Fruit fly (Drosophila melanogaster) whole organism, prepupa: ENCODE data around the gene Pdxk.

Experiments used
- Blimp-1 ChIP-seq: fragments of 200-800 bp; sonication (Bioruptor generic); optimal IDR thresholded peaks from 3 replicates; lab custom pipeline; 2017; ENCODE audit warnings: missing biosample characterization, missing genetic modification characterization, mild to moderate bottlenecking, moderate library complexity, missing genetic modification reagents
- CG10631 ChIP-seq: fragments of 200-800 bp; sonication (Bioruptor generic); optimal IDR thresholded peaks from 2 replicates; lab custom pipeline; 2016; ENCODE audit warnings: missing biosample characterization, missing genetic modification characterization
- CG10669 ChIP-seq: fragments of 200-800 bp; sonication (Bioruptor generic); optimal IDR thresholded peaks from 3 replicates; lab custom pipeline; 2018; ENCODE audit warnings: missing biosample characterization, mild to moderate bottlenecking, missing genetic modification characterization, moderate library complexity
- CG11902 ChIP-seq: fragments of 200-800 bp; sonication (Bioruptor generic); optimal IDR thresholded peaks from 3 replicates; lab custom pipeline; 2016; ENCODE audit warnings: missing biosample characterization, missing genetic modification characterization
- CG15336 ChIP-seq: fragments of 200-800 bp; sonication (Bioruptor generic); IDR thresholded peaks from 2 replicates; pipeline ENCODE4 v1.3.6; 2022; ENCODE audit warnings: missing biosample characterization, missing genetic modification characterization
- CG1621 ChIP-seq: fragments of 200-800 bp; sonication (Bioruptor generic); optimal IDR thresholded peaks from 3 replicates; lab custom pipeline; 2018; ENCODE audit warnings: missing biosample characterization, mild to moderate bottlenecking, missing genetic modification characterization
- CG3032 ChIP-seq: fragments of 200-800 bp; optimal IDR thresholded peaks from 2 replicates; lab custom pipeline; 2019; ENCODE audit warnings: missing biosample characterization, mild to moderate bottlenecking, missing genetic modification characterization, moderate library complexity
- CG31627 ChIP-seq: fragments of 200-800 bp; sonication (Bioruptor generic); optimal IDR thresholded peaks from 3 replicates; lab custom pipeline; 2016; ENCODE audit warnings: missing biosample characterization, missing genetic modification characterization
- CG32006 ChIP-seq: fragments of 200-800 bp; sonication (Bioruptor generic); optimal IDR thresholded peaks from 3 replicates; lab custom pipeline; 2017; ENCODE audit warnings: missing biosample characterization, mild to moderate bottlenecking, missing genetic modification characterization
- CG3919 ChIP-seq: fragments of 200-800 bp; sonication (Bioruptor generic); optimal IDR thresholded peaks from 3 replicates; lab custom pipeline; 2016; ENCODE audit warnings: missing biosample characterization, missing genetic modification characterization
- CG6276 ChIP-seq: fragments of 200-800 bp; sonication (Bioruptor generic); optimal IDR thresholded peaks from 2 replicates; lab custom pipeline; 2017; ENCODE audit warnings: missing biosample characterization, mild to moderate bottlenecking, missing genetic modification characterization
- CG6792 ChIP-seq: fragments of 200-800 bp; sonication (Bioruptor generic); optimal IDR thresholded peaks from 3 replicates; lab custom pipeline; 2016; ENCODE audit warnings: missing biosample characterization, missing genetic modification characterization
- CG6808 ChIP-seq: fragments of 200-800 bp; sonication (Bioruptor generic); optimal IDR thresholded peaks from 3 replicates; lab custom pipeline; 2017; ENCODE audit warnings: missing biosample characterization, missing genetic modification characterization, mild to moderate bottlenecking, moderate library complexity, missing genetic modification reagents
- CG6854 ChIP-seq: fragments of 200-800 bp; sonication (Bioruptor generic); optimal IDR thresholded peaks from 2 replicates; lab custom pipeline; 2017; ENCODE audit warnings: missing biosample characterization, mild to moderate bottlenecking, missing genetic modification characterization
- CG8119 ChIP-seq: fragments of 200-800 bp; sonication (Bioruptor generic); IDR thresholded peaks from 3 replicates; pipeline ENCODE4 v1.3.6; 2022; ENCODE audit warnings: missing biosample characterization, missing genetic modification characterization
- CG9139 ChIP-seq: fragments of 200-800 bp; sonication (Bioruptor generic); optimal IDR thresholded peaks from 3 replicates; lab custom pipeline; 2017; ENCODE audit warnings: missing biosample characterization, mild to moderate bottlenecking, missing genetic modification characterization
- Eip75B ChIP-seq: fragments of 200-800 bp; sonication (Bioruptor generic); optimal IDR thresholded peaks from 3 replicates; lab custom pipeline; 2016; ENCODE audit warnings: missing biosample characterization, missing genetic modification characterization
- Eip78C ChIP-seq: fragments of 200-800 bp; sonication (Bioruptor generic); peaks from one replicate; lab custom pipeline; 2016; ENCODE audit warnings: missing biosample characterization, missing genetic modification characterization
- Eip93F ChIP-seq: fragments of 200-800 bp; sonication (Bioruptor generic); optimal IDR thresholded peaks from 2 replicates; lab custom pipeline; 2016; ENCODE audit warnings: missing biosample characterization, mild to moderate bottlenecking, missing genetic modification characterization
- Ets96B ChIP-seq: fragments of 200-800 bp; optimal IDR thresholded peaks from 2 replicates; lab custom pipeline; 2019; ENCODE audit warnings: missing biosample characterization, mild to moderate bottlenecking, missing genetic modification characterization, moderate library complexity
- Gug ChIP-seq: fragments of 200-800 bp; sonication (Bioruptor generic); IDR thresholded peaks from 2 replicates; pipeline ENCODE4 v1.3.6; 2022; ENCODE audit warnings: missing biosample characterization, missing genetic modification characterization
- Hr38 ChIP-seq: sonication (Bioruptor generic); optimal IDR thresholded peaks from 2 replicates; lab custom pipeline; 2016; ENCODE audit warnings: missing biosample characterization, missing genetic modification characterization
- Hr4 ChIP-seq: fragments of 200-800 bp; sonication (Bioruptor generic); optimal IDR thresholded peaks from 3 replicates; lab custom pipeline; 2016; ENCODE audit warnings: missing biosample characterization, missing genetic modification characterization
- Lpt ChIP-seq: fragments of 200-800 bp; sonication (Bioruptor generic); optimal IDR thresholded peaks from 3 replicates; lab custom pipeline; 2016; ENCODE audit warnings: missing biosample characterization, missing genetic modification characterization
- Smox ChIP-seq: fragments of 200-800 bp; sonication (Bioruptor generic); optimal IDR thresholded peaks from 3 replicates; lab custom pipeline; 2016; ENCODE audit warnings: missing biosample characterization, missing genetic modification characterization
- Sox102F ChIP-seq: fragments of 200-800 bp; sonication (Bioruptor generic); optimal IDR thresholded peaks from 2 replicates; lab custom pipeline; 2016; ENCODE audit warnings: missing biosample characterization, mild to moderate bottlenecking, missing genetic modification characterization
- achi ChIP-seq: fragments of 200-800 bp; sonication (Bioruptor generic); optimal IDR thresholded peaks from 3 replicates; lab custom pipeline; 2016; ENCODE audit warnings: missing biosample characterization, missing genetic modification characterization
- cyc ChIP-seq: fragments of 200-800 bp; sonication (Bioruptor generic); optimal IDR thresholded peaks from 3 replicates; lab custom pipeline; 2016; ENCODE audit warnings: missing biosample characterization, missing genetic modification characterization
- dac ChIP-seq: fragments of 200-800 bp; sonication (Bioruptor generic); optimal IDR thresholded peaks from 2 replicates; lab custom pipeline; 2017; ENCODE audit warnings: missing biosample characterization, mild to moderate bottlenecking, missing genetic modification characterization
- dsx ChIP-seq: fragments of 200-800 bp; optimal IDR thresholded peaks from 3 replicates; lab custom pipeline; 2019; ENCODE audit warnings: missing biosample characterization, mild to moderate bottlenecking, missing genetic modification characterization, moderate library complexity; ENCODE audit not compliant: poor library complexity, severe bottlenecking
- eg ChIP-seq: fragments of 200-800 bp; sonication (Bioruptor generic); IDR thresholded peaks from 3 replicates; pipeline ENCODE4 v1.3.6; 2022; ENCODE audit warnings: missing biosample characterization, missing genetic modification characterization
- esn ChIP-seq: fragments of 200-800 bp; sonication (Bioruptor generic); optimal IDR thresholded peaks from 2 replicates; lab custom pipeline; 2016; ENCODE audit warnings: missing biosample characterization, mild to moderate bottlenecking, missing genetic modification characterization, moderate library complexity
- fd85E ChIP-seq: fragments of 200-800 bp; sonication (Bioruptor generic); optimal IDR thresholded peaks from 3 replicates; lab custom pipeline; 2016; ENCODE audit warnings: missing biosample characterization, missing genetic modification characterization
- fkh ChIP-seq: fragments of 200-800 bp; sonication (Bioruptor generic); optimal IDR thresholded peaks from 3 replicates; lab custom pipeline; 2017; ENCODE audit warnings: missing biosample characterization, mild to moderate bottlenecking, missing genetic modification characterization, moderate library complexity
- lz ChIP-seq: fragments of 200-800 bp; sonication (Bioruptor generic); optimal IDR thresholded peaks from 3 replicates; lab custom pipeline; 2016; ENCODE audit warnings: missing biosample characterization, missing genetic modification characterization
- net ChIP-seq: fragments of 200-800 bp; sonication (Bioruptor generic); optimal IDR thresholded peaks from 3 replicates; lab custom pipeline; 2016; ENCODE audit warnings: missing biosample characterization, missing genetic modification characterization
- salr ChIP-seq, 2 experiments: fragments of 200-800 bp; sonication (Bioruptor generic); optimal IDR thresholded peaks; 3 replicates each; lab custom pipeline; 2016 to 2018; ENCODE audit warnings: missing biosample characterization in 2 of 2, missing genetic modification characterization in 2 of 2, mild to moderate bottlenecking in 1 of 2
- spab ChIP-seq: fragments of 200-800 bp; sonication (Bioruptor generic); optimal IDR thresholded peaks from 2 replicates; lab custom pipeline; 2017; ENCODE audit warnings: missing biosample characterization, mild to moderate bottlenecking, missing genetic modification characterization, missing genetic modification reagents
- ss ChIP-seq, 2 experiments: fragments of 200-800 bp; sonication (Bioruptor generic); optimal IDR thresholded peaks; 2 replicates in 1 of 2; 3 replicates in 1 of 2; lab custom pipeline; 2017 to 2018; ENCODE audit warnings: mild to moderate bottlenecking in 2 of 2, missing biosample characterization in 2 of 2, missing genetic modification characterization in 2 of 2, moderate library complexity in 1 of 2
- svp ChIP-seq: fragments of 200-800 bp; sonication (Bioruptor generic); peaks from one replicate; lab custom pipeline; 2016; ENCODE audit warnings: missing biosample characterization, missing genetic modification characterization
- topi ChIP-seq: fragments of 200-800 bp; sonication (Bioruptor generic); optimal IDR thresholded peaks from 3 replicates; lab custom pipeline; 2016; ENCODE audit warnings: missing biosample characterization, missing genetic modification characterization
- vri ChIP-seq: fragments of 200-800 bp; sonication (Bioruptor generic); optimal IDR thresholded peaks from 3 replicates; lab custom pipeline; 2016; ENCODE audit warnings: missing biosample characterization, mild to moderate bottlenecking, missing genetic modification characterization

Gene Pdxk

DNA sequence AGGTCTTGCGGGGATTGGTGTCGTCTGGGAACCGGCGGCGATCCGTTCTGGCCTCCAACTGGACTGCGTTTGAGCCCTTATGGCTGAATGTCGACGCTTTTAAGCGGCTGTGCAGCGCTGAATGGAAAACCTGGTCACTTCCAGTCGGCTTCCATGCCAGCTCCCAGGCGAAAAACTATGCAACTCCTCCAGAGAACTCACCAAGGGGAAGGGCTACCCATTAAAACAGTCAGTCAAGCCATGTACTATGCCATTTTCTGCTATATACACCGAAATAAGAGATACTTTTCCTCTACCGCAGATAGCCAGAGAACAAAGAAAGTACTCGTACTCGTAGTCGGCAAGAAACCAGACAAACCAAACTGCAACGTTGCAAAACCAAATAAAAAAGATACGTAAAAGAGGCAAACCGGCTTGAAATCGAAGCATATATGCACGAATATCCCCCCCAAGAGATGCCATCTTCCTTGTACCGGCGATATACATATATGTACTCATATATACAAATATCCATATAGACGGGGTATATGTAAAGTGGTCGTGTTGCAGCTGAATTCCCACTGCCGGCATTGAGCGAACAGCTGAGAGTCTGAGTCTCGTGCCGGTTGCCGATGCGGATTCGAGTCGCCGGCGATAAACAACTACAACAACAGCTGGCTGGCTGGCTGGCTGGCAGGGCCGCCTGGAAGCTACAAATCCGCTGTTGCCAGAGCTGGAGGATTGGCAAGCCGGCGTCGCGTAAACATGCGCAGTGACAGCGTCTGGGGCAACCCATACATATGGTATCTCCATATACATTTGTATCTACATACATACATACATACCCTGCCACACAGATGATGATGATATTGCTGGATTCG lies 19.6 kb downstream of the Pdxk start, which contains the start of gene Hsp67Ba (continued):
- no peak for TF ChIP-seq Hr38 (GFP tag; lab: Kevin White, UChicago)
- no peak for TF ChIP-seq CG11902
- peak; percentile 41 for TF ChIP-seq Eip93F (GFP tag; lab: Kevin White, UChicago)
- no peak for TF ChIP-seq Gug
- 0 out of 2 replicates have a peak, but pooled peaks have one; percentile 7 for TF ChIP-seq CG15336 (GFP tag; lab: Robert Waterston, UW)
- no peak for TF ChIP-seq CG3032 (tag; lab: Kevin White, UChicago)
- no peak for TF ChIP-seq lz (GFP tag; lab: Kevin White, UChicago)
- TF ChIP-seq topi (GFP tag; lab: Kevin White, UChicago): no peak
- no peak for TF ChIP-seq CG31627 (GFP tag; lab: Kevin White, UChicago)
- peak; percentile 23 for TF ChIP-seq CG9139 (GFP tag; lab: Kevin White, UChicago)
- TF ChIP-seq CG3919 (GFP tag; lab: Kevin White, UChicago): no peak
- TF ChIP-seq dsx: no peak
- TF ChIP-seq net (GFP tag; lab: Kevin White, UChicago): no peak
- TF ChIP-seq Hr4: no peak

DNA sequence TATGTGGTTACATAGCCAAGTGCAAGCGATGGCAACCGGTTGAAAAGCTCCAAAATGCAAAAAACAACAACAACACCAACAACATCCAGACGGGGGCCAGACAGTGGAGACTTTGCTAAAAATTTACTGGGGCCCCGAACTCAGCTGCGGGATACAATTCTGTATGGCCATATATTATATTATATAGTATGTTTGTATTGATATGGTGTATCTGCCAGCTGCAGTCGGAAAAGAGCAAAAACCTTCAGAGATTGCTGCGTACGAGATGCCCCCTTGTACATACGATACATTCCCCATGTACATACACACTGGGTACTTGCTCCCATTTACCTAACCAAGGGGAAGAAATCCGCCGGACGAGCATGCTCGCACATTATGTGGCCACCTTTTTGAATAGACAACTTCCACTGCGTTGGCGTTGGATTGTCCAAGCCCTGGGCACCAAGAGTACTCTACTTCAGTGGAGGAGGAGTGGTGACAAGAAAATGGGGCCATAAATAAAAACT lies 20.3 kb downstream of the Pdxk start:
- peak; percentile 49 for TF ChIP-seq Eip78C (GFP tag; lab: Kevin White, UChicago)
- peak; percentile 7; the same call in 1 of the 2 replicates for TF ChIP-seq CG15336 (GFP tag; lab: Robert Waterston, UW)
- TF ChIP-seq ss (GFP tag; optimal IDR thresholded peaks at IDR 0.05; lab: Kevin White, UChicago): peak; percentile 6 to 12
- no peak for TF ChIP-seq CG8119 (GFP tag; lab: Robert Waterston, UW)
- no peak for TF ChIP-seq CG31627 (GFP tag; lab: Kevin White, UChicago)
- TF ChIP-seq CG6808 (GFP tag; lab: Kevin White, UChicago): peak; percentile 20
- TF ChIP-seq topi (GFP tag; lab: Kevin White, UChicago): no peak
- TF ChIP-seq svp: peak; percentile 73

DNA sequence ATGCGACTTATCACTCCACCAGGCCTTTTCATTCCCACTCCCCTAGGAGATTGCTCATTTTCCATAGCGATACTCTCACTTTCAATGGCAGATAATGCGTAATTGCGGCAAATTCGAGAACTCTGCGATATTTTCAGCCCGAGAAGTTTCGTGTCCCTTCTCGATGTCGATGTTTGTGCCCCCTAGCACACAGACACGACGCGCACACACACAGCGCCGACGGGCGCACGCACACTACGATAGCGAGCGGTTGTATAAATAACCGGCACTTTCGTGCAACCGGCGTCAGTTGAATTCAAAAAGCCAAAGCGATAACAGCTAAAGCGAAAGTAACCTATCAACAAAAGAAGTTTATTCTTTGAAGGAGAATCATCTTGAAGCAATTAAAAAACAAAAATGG lies 21.5 kb downstream of the Pdxk start, which contains the start of gene Hsp23:
Hsp23 (plus strand) TSS at position 281 of the 400 bp plus-strand sequence.
- TF ChIP-seq dsx: peak; percentile 33
- TF ChIP-seq CG32006 (GFP tag; lab: Kevin White, UChicago): no peak
- peak; percentile 39 for TF ChIP-seq Lpt (GFP tag; lab: Kevin White, UChicago)
- peak; percentile 48 for TF ChIP-seq esn (GFP tag; lab: Kevin White, UChicago)
- TF ChIP-seq ss (GFP tag; optimal IDR thresholded peaks at IDR 0.05; lab: Kevin White, UChicago): peak; percentile 64 to 71
- peak; percentile 8 for TF ChIP-seq Smox
- TF ChIP-seq Sox102F (GFP tag; lab: Kevin White, UChicago): peak; percentile 43
- TF ChIP-seq CG6792 (GFP tag; lab: Kevin White, UChicago): no peak
- peak; percentile 57 for TF ChIP-seq vri (GFP tag; lab: Kevin White, UChicago)
- peak; percentile 24 for TF ChIP-seq CG3032 (tag; lab: Kevin White, UChicago)
- TF ChIP-seq CG1621 (tag; lab: Kevin White, UChicago): peak; percentile 13
- no peak for TF ChIP-seq salr (GFP tag; optimal IDR thresholded peaks at IDR 0.05; lab: Kevin White, UChicago)
- peak; percentile 12 for TF ChIP-seq Ets96B (tag; lab: Kevin White, UChicago)
- peak; percentile 37 for TF ChIP-seq CG3919 (GFP tag; lab: Kevin White, UChicago)
- TF ChIP-seq lz (GFP tag; lab: Kevin White, UChicago): peak; percentile 20
- peak; percentile 13 for TF ChIP-seq CG6276 (GFP tag; lab: Kevin White, UChicago)
- TF ChIP-seq CG6808 (GFP tag; lab: Kevin White, UChicago): peak; percentile 61
- no peak for TF ChIP-seq spab
- TF ChIP-seq Eip78C (GFP tag; lab: Kevin White, UChicago): peak; percentile 67
- no peak for TF ChIP-seq dac (GFP tag; lab: Kevin White, UChicago)
- TF ChIP-seq svp: peak; percentile 91
- TF ChIP-seq CG10669: peak; percentile 35
- no peak for TF ChIP-seq fkh
- peak; percentile 92 for TF ChIP-seq Blimp-1
- peak; percentile 37; the same call in 1 of the 3 replicates for TF ChIP-seq eg
- TF ChIP-seq achi (GFP tag; lab: Kevin White, UChicago): no peak
- TF ChIP-seq CG15336 (GFP tag; lab: Robert Waterston, UW): peak; percentile 41; the same call in 1 of the 2 replicates
- TF ChIP-seq CG6854 (GFP tag; lab: Kevin White, UChicago): peak; percentile 52
- TF ChIP-seq cyc (GFP tag; lab: Kevin White, UChicago): peak; percentile 1
- no peak for TF ChIP-seq CG31627 (GFP tag; lab: Kevin White, UChicago)
- TF ChIP-seq CG8119 (GFP tag; lab: Robert Waterston, UW): peak; percentile 22; the same call in 1 of the 3 replicates
- peak; percentile 65 for TF ChIP-seq Eip75B
- no peak for TF ChIP-seq fd85E (GFP tag; lab: Kevin White, UChicago)
- peak; percentile 30 for TF ChIP-seq topi (GFP tag; lab: Kevin White, UChicago)
- TF ChIP-seq Hr38 (GFP tag; lab: Kevin White, UChicago): no peak
- TF ChIP-seq CG10631: no peak
